ENCODE assay signal across 2 worm cellular contexts in genomic region chrIV:11755003-11755402, ce11.
TF ChIP-seq lines count a peak whose summit lies in the region.

TSS of gene T12A7.10 (minus strand) at chrIV:11755103.

TF ChIP-seq in whole organism, L1 larva, 84 proteins besides CTCF, POLR2A, EP300 and RAD21:
- no peak for TF ChIP-seq ces-1 (GFP tag; optimal IDR thresholded peaks at IDR 0.05; lab: Kevin White, UChicago)
- no peak for TF ChIP-seq nhr-28 (tag; optimal IDR thresholded peaks at IDR 0.05; lab: Kevin White, UChicago)
- TF ChIP-seq nhr-85 (tag; lab: Kevin White, UChicago): peak; percentile 42
- TF ChIP-seq ceh-88 (GFP tag; IDR thresholded peaks at IDR 0.05; lab: Robert Waterston, UW): no peak
- TF ChIP-seq irx-1 (tag; optimal IDR thresholded peaks at IDR 0.05; lab: Kevin White, UChicago): no peak
- TF ChIP-seq snpc-4 (tag; optimal IDR thresholded peaks at IDR 0.05; lab: Kevin White, UChicago): no peak
- TF ChIP-seq lsy-2 (tag; optimal IDR thresholded peaks at IDR 0.05; lab: Kevin White, UChicago): no peak
- no peak for TF ChIP-seq efl-1 (optimal IDR thresholded peaks at IDR 0.05; lab: Kevin White, UChicago)
- peak in 1 of 2 experiments; percentile 0 for TF ChIP-seq efl-1 (GFP tag; optimal IDR thresholded peaks at IDR 0.05 in 1 of 2; lab: Kevin White, UChicago)

TF ChIP-seq in whole organism, L4 larva, 104 proteins besides CTCF, POLR2A, EP300 and RAD21:
- TF ChIP-seq aha-1 (tag; lab: Kevin White, UChicago): peak; percentile 56
- TF ChIP-seq ztf-7 (tag; optimal IDR thresholded peaks at IDR 0.05; lab: Kevin White, UChicago): no peak

Comparison
In these comparisons a context has a peak if more than half of its experiments do, and no peak if none do; other contexts are left out.
1. Of the 29 proteins assayed by ChIP-seq in both whole organism, L4 larva and whole organism, L1 larva: peak only in whole organism, L4 larva: aha-1; only in whole organism, L1 larva: none; in both: none; in neither: 28.